Fruit fly (Drosophila melanogaster) whole organism, embryonic: ENCODE measurements around the gene RapGAP1.

ENCODE experiments used
- Aef1 ChIP-seq: fragments of 200-800 bp; sonication (Bioruptor generic); IDR thresholded peaks from 3 replicates; pipeline ENCODE4 v1.3.6; 2022; ENCODE audit warnings: missing biosample characterization, missing genetic modification characterization
- Atf6 ChIP-seq: fragments of 200-800 bp; sonication (Bioruptor generic); IDR thresholded peaks from 2 replicates; pipeline ENCODE4 v1.3.6; 2022; ENCODE audit warnings: missing biosample characterization, missing genetic modification characterization
- Bdp1 ChIP-seq: fragments of 200-800 bp; sonication (Bioruptor generic); optimal IDR thresholded peaks from 3 replicates; lab custom pipeline; 2016; ENCODE audit warnings: missing biosample characterization, missing genetic modification characterization
- CG10321 ChIP-seq: fragments of 200-800 bp; sonication (Bioruptor generic); IDR thresholded peaks from 2 replicates; pipeline ENCODE4 v1.3.6; 2022; ENCODE audit warnings: missing biosample characterization, missing genetic modification characterization
- CG12104 ChIP-seq: fragments of 200-800 bp; sonication (Bioruptor generic); optimal IDR thresholded peaks from 3 replicates; lab custom pipeline; 2016; ENCODE audit warnings: missing biosample characterization, missing genetic modification characterization
- CG12299 ChIP-seq: fragments of 200-800 bp; sonication (Bioruptor generic); optimal IDR thresholded peaks from 2 replicates; lab custom pipeline; 2018; ENCODE audit warnings: missing biosample characterization, mild to moderate bottlenecking, missing genetic modification characterization
- CG13296 ChIP-seq: fragments of 200-800 bp; sonication (Bioruptor generic); optimal IDR thresholded peaks from 3 replicates; lab custom pipeline; 2018; ENCODE audit warnings: missing biosample characterization, mild to moderate bottlenecking, missing genetic modification characterization
- CG14667 ChIP-seq: fragments of 200-800 bp; sonication (Bioruptor generic); IDR thresholded peaks from 2 replicates; pipeline ENCODE4 v1.3.6; 2022; ENCODE audit warnings: missing biosample characterization, missing genetic modification characterization
- CG16813 ChIP-seq: fragments of 200-800 bp; sonication (Bioruptor generic); IDR thresholded peaks from 3 replicates; pipeline ENCODE4 v1.3.6; 2022; ENCODE audit warnings: missing biosample characterization, missing genetic modification characterization; ENCODE audit not compliant: partially characterized antibody
- CG17186 ChIP-seq: fragments of 200-800 bp; sonication (Bioruptor generic); optimal IDR thresholded peaks from 3 replicates; lab custom pipeline; 2017; ENCODE audit warnings: missing biosample characterization, missing genetic modification reagents, missing genetic modification characterization
- CG17328 ChIP-seq: fragments of 200-800 bp; sonication (Bioruptor generic); IDR thresholded peaks from 2 replicates; pipeline ENCODE4 v1.3.6; 2022; ENCODE audit warnings: missing biosample characterization, missing genetic modification characterization
- CG17568 ChIP-seq: fragments of 200-800 bp; sonication (Bioruptor generic); optimal IDR thresholded peaks from 2 replicates; lab custom pipeline; 2018; ENCODE audit warnings: missing biosample characterization, mild to moderate bottlenecking, missing genetic modification characterization, moderate library complexity
- CG17612 ChIP-seq: fragments of 200-800 bp; sonication (Bioruptor generic); IDR thresholded peaks from 2 replicates; pipeline ENCODE4 v1.3.6; 2022; ENCODE audit warnings: missing biosample characterization, missing genetic modification characterization
- CG1792 ChIP-seq: fragments of 200-800 bp; sonication (Bioruptor generic); optimal IDR thresholded peaks from 2 replicates; lab custom pipeline; 2016; ENCODE audit warnings: missing biosample characterization, missing genetic modification characterization
- CG2199 ChIP-seq: fragments of 200-800 bp; sonication (Bioruptor generic); IDR thresholded peaks from 3 replicates; pipeline ENCODE4 v1.3.6; 2022; ENCODE audit warnings: missing biosample characterization, missing genetic modification characterization
- CG2712 ChIP-seq: fragments of 200-800 bp; optimal IDR thresholded peaks from 3 replicates; lab custom pipeline; 2019; ENCODE audit warnings: missing biosample characterization, mild to moderate bottlenecking, missing genetic modification characterization, moderate library complexity
- CG4328 ChIP-seq: fragments of 200-800 bp; sonication (Bioruptor generic); optimal IDR thresholded peaks from 3 replicates; lab custom pipeline; 2017; ENCODE audit warnings: missing biosample characterization, missing genetic modification reagents, missing genetic modification characterization
- CG4707 ChIP-seq: fragments of 200-800 bp; sonication (Bioruptor generic); optimal IDR thresholded peaks from 2 replicates; lab custom pipeline; 2018; ENCODE audit warnings: missing biosample characterization, mild to moderate bottlenecking, missing genetic modification characterization, moderate library complexity
- CG4730 ChIP-seq: fragments of 200-800 bp; sonication (Bioruptor generic); IDR thresholded peaks from 2 replicates; pipeline ENCODE4 v1.3.6; 2022; ENCODE audit warnings: missing biosample characterization, missing genetic modification characterization
- CG4820 ChIP-seq: fragments of 200-800 bp; sonication (Bioruptor generic); optimal IDR thresholded peaks from 3 replicates; lab custom pipeline; 2016; ENCODE audit warnings: missing biosample characterization, missing genetic modification characterization
- CG6272 ChIP-seq: fragments of 200-800 bp; sonication (Bioruptor generic); IDR thresholded peaks from 2 replicates; pipeline ENCODE4 v1.3.6; 2022; ENCODE audit warnings: missing biosample characterization, missing genetic modification characterization
- CG6854 ChIP-seq: fragments of 200-800 bp; sonication (Bioruptor generic); optimal IDR thresholded peaks from 3 replicates; lab custom pipeline; 2017; ENCODE audit warnings: missing biosample characterization, mild to moderate bottlenecking, missing genetic modification characterization
- CG8281 ChIP-seq: fragments of 200-800 bp; sonication (Bioruptor generic); optimal IDR thresholded peaks from 2 replicates; lab custom pipeline; 2018; ENCODE audit warnings: missing biosample characterization, mild to moderate bottlenecking, missing genetic modification characterization, moderate library complexity
- CG8765 ChIP-seq: fragments of 200-800 bp; sonication (Bioruptor generic); IDR thresholded peaks from 2 replicates; pipeline ENCODE4 v1.3.6; 2022; ENCODE audit warnings: missing biosample characterization, missing genetic modification characterization
- Doc3 ChIP-seq: fragments of 200-800 bp; sonication (Bioruptor generic); IDR thresholded peaks from 3 replicates; pipeline ENCODE4 v1.3.6; 2022; ENCODE audit warnings: missing biosample characterization, missing genetic modification characterization; ENCODE audit not compliant: partially characterized antibody
- Dref ChIP-seq: fragments of 200-800 bp; sonication (Bioruptor generic); IDR thresholded peaks from 2 replicates; pipeline ENCODE4 v1.3.6; 2022; ENCODE audit warnings: missing biosample characterization, missing genetic modification characterization
- Ets65A ChIP-seq: fragments of 200-800 bp; sonication (Bioruptor generic); peaks from one replicate; lab custom pipeline; 2016; ENCODE audit warnings: missing biosample characterization, missing genetic modification characterization
- Hmr ChIP-seq: fragments of 200-800 bp; sonication (Bioruptor generic); optimal IDR thresholded peaks from 3 replicates; lab custom pipeline; 2017; ENCODE audit warnings: mild to moderate bottlenecking, missing biosample characterization, missing genetic modification reagents, missing genetic modification characterization
- Myb ChIP-seq: fragments of 200-800 bp; sonication (Bioruptor generic); optimal IDR thresholded peaks from 2 replicates; lab custom pipeline; 2016; ENCODE audit warnings: missing biosample characterization, missing genetic modification characterization
- Nf-YA ChIP-seq: fragments of 200-800 bp; sonication (Bioruptor generic); IDR thresholded peaks from 2 replicates; pipeline ENCODE4 v1.3.6; 2022; ENCODE audit warnings: missing biosample characterization, missing genetic modification characterization
- Sox100B ChIP-seq: fragments of 200-800 bp; sonication (Bioruptor generic); optimal IDR thresholded peaks from 3 replicates; lab custom pipeline; 2018; ENCODE audit warnings: missing biosample characterization, mild to moderate bottlenecking, missing genetic modification characterization
- TFAM ChIP-seq: fragments of 200-800 bp; sonication (Bioruptor generic); optimal IDR thresholded peaks from 2 replicates; lab custom pipeline; 2017; ENCODE audit warnings: missing biosample characterization, missing genetic modification characterization, inconsistent platforms
- Taf1 ChIP-seq: fragments of 200-800 bp; sonication (Bioruptor generic); IDR thresholded peaks from 2 replicates; pipeline ENCODE4 v1.3.6; 2022; ENCODE audit warnings: missing biosample characterization, missing genetic modification characterization
- abd-A ChIP-seq: fragments of 200-800 bp; sonication (Bioruptor generic); optimal IDR thresholded peaks from 3 replicates; lab custom pipeline; 2019; ENCODE audit warnings: missing biosample characterization, mild to moderate bottlenecking, missing genetic modification characterization, moderate library complexity
- ap ChIP-seq: fragments of 200-800 bp; sonication (Bioruptor generic); IDR thresholded peaks from 2 replicates; pipeline ENCODE4 v1.3.6; 2022; ENCODE audit warnings: missing biosample characterization, missing genetic modification characterization
- ara ChIP-seq: fragments of 200-800 bp; sonication (Bioruptor generic); IDR thresholded peaks from 2 replicates; pipeline ENCODE4 v1.3.6; 2022; ENCODE audit warnings: missing biosample characterization, missing genetic modification characterization
- bab2 ChIP-seq: fragments of 200-800 bp; sonication (Bioruptor generic); optimal IDR thresholded peaks from 2 replicates; lab custom pipeline; 2016; ENCODE audit warnings: missing biosample characterization, missing genetic modification characterization
- bigmax ChIP-seq: fragments of 200-800 bp; sonication (Bioruptor generic); optimal IDR thresholded peaks from 2 replicates; lab custom pipeline; 2018; ENCODE audit warnings: missing biosample characterization, mild to moderate bottlenecking, missing genetic modification characterization
- chif ChIP-seq, 2 experiments: fragments of 200-800 bp; sonication (Bioruptor generic); optimal IDR thresholded peaks; 3 replicates each; lab custom pipeline; 2016; ENCODE audit warnings: missing biosample characterization in 2 of 2, missing genetic modification characterization in 2 of 2
- chinmo ChIP-seq: fragments of 200-800 bp; sonication (Bioruptor generic); IDR thresholded peaks from 4 replicates; pipeline ENCODE4 v1.3.6; 2022; ENCODE audit warnings: missing biosample characterization, missing genetic modification characterization; ENCODE audit not compliant: partially characterized antibody
- ems ChIP-seq: fragments of 200-800 bp; sonication (Bioruptor generic); optimal IDR thresholded peaks from 3 replicates; lab custom pipeline; 2016; ENCODE audit warnings: missing biosample characterization, missing genetic modification characterization
- en ChIP-seq: fragments of 200-800 bp; sonication (Bioruptor generic); optimal IDR thresholded peaks from 2 replicates; lab custom pipeline; 2016; ENCODE audit warnings: missing biosample characterization, missing genetic modification characterization
- grn ChIP-seq: fragments of 200-800 bp; sonication (Bioruptor generic); optimal IDR thresholded peaks from 3 replicates; lab custom pipeline; 2017; ENCODE audit warnings: missing biosample characterization, missing genetic modification characterization
- her ChIP-seq: fragments of 200-800 bp; sonication (Bioruptor generic); optimal IDR thresholded peaks from 2 replicates; lab custom pipeline; 2016; ENCODE audit warnings: missing biosample characterization, missing genetic modification characterization
- maf-S ChIP-seq: fragments of 200-800 bp; sonication (Bioruptor generic); optimal IDR thresholded peaks from 2 replicates; lab custom pipeline; 2016; ENCODE audit warnings: missing biosample characterization, missing genetic modification characterization
- otp ChIP-seq: fragments of 200-800 bp; sonication (Bioruptor generic); IDR thresholded peaks from 3 replicates; pipeline ENCODE4, ENCODE4 v1.3.6; 2022; ENCODE audit warnings: missing biosample characterization, missing genetic modification characterization
- sd ChIP-seq: fragments of 200-800 bp; sonication (Bioruptor generic); optimal IDR thresholded peaks from 3 replicates; lab custom pipeline; 2018; ENCODE audit warnings: missing biosample characterization, mild to moderate bottlenecking, missing genetic modification characterization, moderate library complexity
- shn ChIP-seq: fragments of 200-800 bp; sonication (Bioruptor generic); optimal IDR thresholded peaks from 3 replicates; lab custom pipeline; 2016; ENCODE audit warnings: missing biosample characterization, missing genetic modification characterization
- sim ChIP-seq: fragments of 200-800 bp; sonication (Bioruptor generic); IDR thresholded peaks from 2 replicates; pipeline ENCODE4 v1.3.6; 2022; ENCODE audit warnings: missing biosample characterization, missing genetic modification characterization
- sr ChIP-seq: fragments of 200-800 bp; sonication (Bioruptor generic); IDR thresholded peaks from 3 replicates; pipeline ENCODE4 v1.3.6; 2022; ENCODE audit warnings: missing biosample characterization, missing genetic modification characterization
- sug ChIP-seq: fragments of 200-800 bp; optimal IDR thresholded peaks from 2 replicates; lab custom pipeline; 2019; ENCODE audit warnings: missing biosample characterization, mild to moderate bottlenecking, missing genetic modification characterization, moderate library complexity
- unpg ChIP-seq: fragments of 200-800 bp; sonication (Bioruptor generic); optimal IDR thresholded peaks from 3 replicates; lab custom pipeline; 2018; ENCODE audit warnings: missing biosample characterization, mild to moderate bottlenecking, missing genetic modification characterization, moderate library complexity

RapGAP1 gene

DNA sequence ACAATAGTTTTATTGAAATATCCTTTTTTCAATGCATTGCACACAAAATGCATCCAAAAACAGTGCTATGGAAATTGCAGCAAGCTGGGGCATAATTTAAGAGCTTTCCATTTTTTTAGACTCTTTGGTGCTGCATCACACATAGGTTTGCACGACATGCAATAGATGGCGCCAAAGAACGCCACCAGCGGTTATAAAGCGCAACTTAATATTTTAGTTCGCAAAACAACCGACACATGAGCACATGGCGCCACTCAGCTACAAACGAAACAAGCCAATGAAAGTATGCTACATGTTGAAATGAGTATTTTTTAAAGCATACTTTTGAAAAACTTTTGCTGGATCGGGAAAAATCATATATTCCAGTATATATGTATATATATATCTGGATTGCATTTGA lies 43.9 kb downstream of the RapGAP1 start (continued):
- TF ChIP-seq CG17186 (GFP tag; lab: Kevin White, UChicago) (peak; percentile 29), CG17612 (peak; percentile 75), bigmax (peak; percentile 25), Aef1 (peak; percentile 72; the same call in 2 of the 3 replicates), CG10321 (GFP tag; lab: Robert Waterston, UW) (no peak), Ets65A (GFP tag; lab: Kevin White, UChicago) (peak; percentile 96), en (GFP tag; lab: Kevin White, UChicago) (peak; percentile 71), Nf-YA (0 out of 2 replicates have a peak, but pooled peaks have one; percentile 38), CG2199 (peak; percentile 95), Hmr (GFP tag; lab: Kevin White, UChicago) (peak; percentile 86), Sox100B (no peak), maf-S (GFP tag; lab: Kevin White, UChicago) (peak; percentile 80), chinmo (GFP tag; lab: Robert Waterston, UW) (peak; percentile 71; the same call in 3 of the 4 replicates), CG12299 (peak; percentile 6), unpg (GFP tag; lab: Kevin White, UChicago) (peak; percentile 77), grn (GFP tag; lab: Kevin White, UChicago) (peak; percentile 8), CG6854 (GFP tag; lab: Kevin White, UChicago) (peak; percentile 44), sr (peak; percentile 58; the same call in 2 of the 3 replicates), Doc3 (GFP tag; lab: Robert Waterston, UW) (no peak), sim (0 out of 2 replicates have a peak, but pooled peaks have one; percentile 25), CG1792 (GFP tag; lab: Kevin White, UChicago) (peak; percentile 64), Myb (peak; percentile 27), ara (peak; percentile 76), Dref (GFP tag; lab: Robert Waterston, UW) (no peak), chif (GFP tag; optimal IDR thresholded peaks at IDR 0.05; lab: Kevin White, UChicago) (peak; percentile 42 to 93), ap (GFP tag; lab: Robert Waterston, UW) (peak; percentile 65), abd-A (tag; lab: Kevin White, UChicago) (no peak), CG17328 (GFP tag; lab: Robert Waterston, UW) (peak; percentile 81), Taf1 (GFP tag; lab: Robert Waterston, UW) (peak; percentile 53), sd (tag; lab: Kevin White, UChicago) (no peak), CG4730 (peak; percentile 77), shn (peak; percentile 77), otp (GFP tag; lab: Robert Waterston, UW) (peak; percentile 86), CG2712 (tag; lab: Kevin White, UChicago) (peak; percentile 76), CG6272 (GFP tag; lab: Robert Waterston, UW) (peak; percentile 58), CG13296 (peak; percentile 44), her (GFP tag; lab: Kevin White, UChicago) (peak; percentile 85), CG4820 (peak; percentile 77), CG8765 (GFP tag; lab: Robert Waterston, UW) (peak; percentile 58), sug (tag; lab: Kevin White, UChicago) (peak; percentile 56), bab2 (GFP tag; lab: Kevin White, UChicago) (peak; percentile 86), CG12104 (GFP tag; lab: Kevin White, UChicago) (no peak), CG14667 (GFP tag; lab: Robert Waterston, UW) (peak; percentile 78), CG8281 (tag; lab: Kevin White, UChicago) (peak; percentile 1), CG16813 (GFP tag; lab: Robert Waterston, UW) (no peak), CG4328 (GFP tag; lab: Kevin White, UChicago) (peak; percentile 43), ems (GFP tag; lab: Kevin White, UChicago) (peak; percentile 30), TFAM (GFP tag; lab: Kevin White, UChicago) (no peak), Atf6 (GFP tag; lab: Robert Waterston, UW) (peak; percentile 60), CG17568 (GFP tag; lab: Kevin White, UChicago) (peak; percentile 60), Bdp1 (GFP tag; lab: Kevin White, UChicago) (peak; percentile 48), CG4707 (GFP tag; lab: Kevin White, UChicago) (peak; percentile 82)
